Worm (Caenorhabditis elegans) whole organism, young adult: ENCODE measurements around the gene T13F2.2.

Experiments
- F22D6.2 ChIP-seq: sonication (generic microtip); optimal IDR thresholded peaks from 2 replicates; lab custom pipeline; 2016; ENCODE audit warnings: mild to moderate bottlenecking, missing genetic modification characterization, missing compliant biosample characterization
- F23B12.7 ChIP-seq: sonication (generic microtip); optimal IDR thresholded peaks from 2 replicates; lab custom pipeline; 2017; ENCODE audit warnings: missing genetic modification characterization, mild to moderate bottlenecking, missing compliant biosample characterization, antibody characterized with exemption, moderate library complexity; ENCODE audit not compliant: insufficient read depth
- F37B4.10 ChIP-seq: fragments of 200-800 bp; sonication (Bioruptor generic); IDR thresholded peaks from 2 replicates; pipeline ENCODE4 v1.3.6; 2022; ENCODE audit warnings: missing genetic modification characterization, missing compliant biosample characterization
- F55B11.4 ChIP-seq: sonication (generic microtip); optimal IDR thresholded peaks from 2 replicates; lab custom pipeline; 2016; ENCODE audit warnings: missing compliant biosample characterization, missing genetic modification characterization, borderline replicate concordance; ENCODE audit not compliant: insufficient read depth
- K11D2.4 ChIP-seq: fragments of 200-800 bp; sonication (Bioruptor generic); IDR thresholded peaks from 2 replicates; pipeline ENCODE4 v1.3.6; 2022; ENCODE audit warnings: missing genetic modification reagents, missing genetic modification characterization, missing compliant biosample characterization
- K12H6.12 ChIP-seq: fragments of 200-800 bp; sonication (Bioruptor generic); optimal IDR thresholded peaks from 2 replicates; lab custom pipeline; 2018; ENCODE audit warnings: mild to moderate bottlenecking, missing genetic modification characterization, missing compliant biosample characterization
- Y53G8AR.9 ChIP-seq: fragments of 200-800 bp; sonication (Bioruptor generic); conservative IDR thresholded peaks from 2 replicates; pipeline ENCODE4 v1.3.6; 2022; ENCODE audit warnings: missing genetic modification reagents, missing genetic modification characterization, missing compliant biosample characterization
- Y79H2A.3 ChIP-seq: fragments of 200-800 bp; sonication (Bioruptor generic); conservative IDR thresholded peaks from 2 replicates; pipeline ENCODE4 v1.3.6; 2022; ENCODE audit warnings: missing genetic modification reagents, missing genetic modification characterization, missing compliant biosample characterization
- aptf-3 ChIP-seq: fragments of 200-800 bp; sonication (Bioruptor generic); IDR thresholded peaks from 2 replicates; pipeline ENCODE4 v1.3.6; 2022; ENCODE audit warnings: missing genetic modification characterization, missing compliant biosample characterization
- attf-5 ChIP-seq: fragments of 200-800 bp; sonication (Bioruptor generic); optimal IDR thresholded peaks from 2 replicates; lab custom pipeline; 2018; ENCODE audit warnings: mild to moderate bottlenecking, missing genetic modification characterization, missing compliant biosample characterization
- cebp-1 ChIP-seq, 2 experiments: fragments of 200-800 bp in 1 of 2; sonication (Bioruptor generic) in 1 of 2; sonication (generic microtip) in 1 of 2; IDR thresholded peaks in 1 of 2; optimal IDR thresholded peaks in 1 of 2; 2 replicates each; pipeline versions ENCODE4 v1.3.6 to Lab custom; 2017 to 2022; ENCODE audit warnings: missing compliant biosample characterization in 2 of 2, missing genetic modification characterization in 2 of 2, mild to moderate bottlenecking in 1 of 2, missing genetic modification reagents in 1 of 2, moderate library complexity in 1 of 2
- ceh-79 ChIP-seq: sonication (generic microtip); optimal IDR thresholded peaks from 2 replicates; lab custom pipeline; 2017; ENCODE audit warnings: mild to moderate bottlenecking, missing genetic modification characterization, missing compliant biosample characterization
- die-1 ChIP-seq: sonication (generic microtip); optimal IDR thresholded peaks from 2 replicates; lab custom pipeline; 2016; ENCODE audit warnings: missing genotype, mild to moderate bottlenecking, missing genetic modification characterization, missing compliant biosample characterization
- egl-18 ChIP-seq: fragments of 200-800 bp; sonication (Bioruptor generic); IDR thresholded peaks from 2 replicates; pipeline ENCODE4 v1.3.6; 2022; ENCODE audit warnings: missing genetic modification reagents, missing genetic modification characterization, missing compliant biosample characterization
- ekl-4 ChIP-seq: fragments of 200-800 bp; sonication (Bioruptor generic); IDR thresholded peaks from 2 replicates; pipeline ENCODE4 v1.3.6; 2022; ENCODE audit warnings: missing genetic modification reagents, missing genetic modification characterization, missing compliant biosample characterization
- fkh-3 ChIP-seq: sonication (generic microtip); optimal IDR thresholded peaks from 2 replicates; lab custom pipeline; 2016; ENCODE audit warnings: mild to moderate bottlenecking, missing genetic modification characterization, missing compliant biosample characterization
- hlh-12 ChIP-seq: sonication (generic microtip); optimal IDR thresholded peaks from 2 replicates; lab custom pipeline; 2016; ENCODE audit warnings: missing genetic modification characterization, missing compliant biosample characterization
- hmg-1.2 ChIP-seq: fragments of 200-800 bp; sonication (Bioruptor generic); IDR thresholded peaks from 2 replicates; pipeline ENCODE4 v1.3.6; 2022; ENCODE audit warnings: missing genetic modification reagents, missing genetic modification characterization, missing compliant biosample characterization
- let-607 ChIP-seq, 2 experiments: fragments of 200-800 bp in 1 of 2; sonication (Bioruptor generic) in 1 of 2; sonication (generic microtip) in 1 of 2; optimal IDR thresholded peaks; 2 replicates each; lab custom pipeline; 2016 to 2018; ENCODE audit warnings: mild to moderate bottlenecking in 2 of 2, missing compliant biosample characterization in 2 of 2, missing genetic modification characterization in 2 of 2, moderate library complexity in 2 of 2, missing genotype in 1 of 2
- lin-35 ChIP-seq, 3 experiments: fragments of 150-350 bp in 2 of 3; sonication (generic microtip) in 1 of 3; optimal IDR thresholded peaks; 2 replicates each; lab custom pipeline; 2014 to 2018; ENCODE audit warnings: missing biosample characterization in 3 of 3, missing genetic modification characterization in 3 of 3, missing genetic modification reagents in 3 of 3
- mel-28 ChIP-seq: sonication (generic microtip); optimal IDR thresholded peaks from 2 replicates; lab custom pipeline; 2016; ENCODE audit warnings: borderline replicate concordance, mild to moderate bottlenecking, missing genetic modification characterization, missing compliant biosample characterization
- mes-4 ChIP-seq: sonication (generic microtip); optimal IDR thresholded peaks from 2 replicates; lab custom pipeline; 2016; ENCODE audit warnings: missing genotype, missing genetic modification characterization, missing compliant biosample characterization
- nhr-80 ChIP-seq: sonication (generic microtip); optimal IDR thresholded peaks from 2 replicates; lab custom pipeline; 2016; ENCODE audit warnings: missing genetic modification characterization, missing compliant biosample characterization
- nhr-90 ChIP-seq: sonication (generic microtip); optimal IDR thresholded peaks from 2 replicates; lab custom pipeline; 2016; ENCODE audit warnings: missing genotype, mild to moderate bottlenecking, missing genetic modification characterization, missing compliant biosample characterization
- pha-4 ChIP-seq: fragments of 150-350 bp; sonication (generic microtip); optimal IDR thresholded peaks from 2 replicates; lab custom pipeline; 2014; ENCODE audit warnings: missing biosample characterization, missing genetic modification reagents, missing genetic modification characterization
- rpc-1 ChIP-seq, 2 experiments: fragments of 150-350 bp in 1 of 2; sonication (generic microtip) in 1 of 2; optimal IDR thresholded peaks; 2 replicates each; lab custom pipeline; 2014 to 2018; ENCODE audit warnings: missing biosample characterization in 1 of 2, missing genetic modification characterization in 1 of 2, missing genetic modification reagents in 1 of 2, missing genotype in 1 of 2
- sdz-38 ChIP-seq: sonication (generic microtip); optimal IDR thresholded peaks from 2 replicates; lab custom pipeline; 2016; ENCODE audit warnings: missing genotype, missing genetic modification characterization, missing compliant biosample characterization
- sea-2 ChIP-seq: fragments of 200-800 bp; sonication (Bioruptor generic); IDR thresholded peaks from 2 replicates; pipeline ENCODE4 v1.3.6; 2022; ENCODE audit warnings: missing genetic modification characterization, missing compliant biosample characterization
- snpc-3.4 ChIP-seq: sonication (generic microtip); optimal IDR thresholded peaks from 2 replicates; lab custom pipeline; 2017; ENCODE audit warnings: missing genetic modification characterization, mild to moderate bottlenecking, missing compliant biosample characterization, antibody characterized with exemption, moderate library complexity, missing genotype, missing genetic modification reagents
- tbx-9 ChIP-seq: sonication (generic microtip); optimal IDR thresholded peaks from 2 replicates; lab custom pipeline; 2016; ENCODE audit warnings: borderline replicate concordance, missing genetic modification characterization, inconsistent platforms, missing compliant biosample characterization
- zfh-2 ChIP-seq: fragments of 200-800 bp; sonication (Bioruptor generic); conservative IDR thresholded peaks from 2 replicates; pipeline ENCODE4 v1.3.6; 2022; ENCODE audit warnings: missing genetic modification reagents, missing genetic modification characterization, missing compliant biosample characterization
- ztf-22 ChIP-seq: fragments of 200-800 bp; sonication (Bioruptor generic); optimal IDR thresholded peaks from 2 replicates; lab custom pipeline; 2018; ENCODE audit warnings: mild to moderate bottlenecking, missing genetic modification characterization, moderate library complexity, missing compliant biosample characterization
- ztf-26 ChIP-seq: sonication (generic microtip); optimal IDR thresholded peaks from 2 replicates; lab custom pipeline; 2017; ENCODE audit warnings: missing genetic modification characterization, missing compliant biosample characterization

Gene T13F2.2

DNA sequence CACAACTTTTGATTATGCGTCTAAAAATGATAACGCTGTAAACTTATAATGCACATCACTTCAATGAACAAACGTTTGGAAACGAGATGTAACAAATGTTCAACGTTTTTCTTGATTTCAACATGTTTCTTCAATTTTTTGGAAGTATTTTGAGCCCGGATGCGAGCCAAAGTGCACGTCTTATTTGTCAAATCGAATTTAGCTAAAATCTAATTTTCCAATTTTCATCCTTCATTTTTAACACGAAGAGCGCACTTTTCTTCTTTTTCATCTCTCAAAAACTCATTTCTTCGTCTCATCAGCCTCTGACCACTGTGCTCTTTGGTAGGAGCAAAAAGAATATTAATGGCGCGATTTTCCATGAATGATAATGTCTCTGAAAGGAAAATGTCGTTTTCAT, 1.2 kb upstream of the T13F2.2 start:
- no peak for TF ChIP-seq K11D2.4 (GFP tag; lab: Robert Waterston, UW)
- TF ChIP-seq nhr-80 (tag; lab: Kevin White, UChicago), result peak; percentile 50
- no peak for TF ChIP-seq sea-2 (GFP tag; lab: Robert Waterston, UW)
- no peak for TF ChIP-seq hlh-12 (tag; lab: Kevin White, UChicago)
- TF ChIP-seq Y53G8AR.9 (GFP tag; lab: Robert Waterston, UW), result 0 out of 2 replicates have a peak, but pooled peaks have one; percentile 8

- peak; percentile 8; the same call in 1 of the 2 replicates for TF ChIP-seq hmg-1.2
- no peak for TF ChIP-seq snpc-3.4 (tag; lab: Kevin White, UChicago)
- no peak for TF ChIP-seq Y79H2A.3 (GFP tag; lab: Robert Waterston, UW)
These were observed 660 bp downstream of the T13F2.2 start, which contains the start of gene pis-1 for ce11 chrIV:9796494-9796893. Gene pis-1 (minus strand): TSS chrIV:9796594.

- TF ChIP-seq ztf-22 (GFP tag; lab: Kevin White, UChicago), result no peak
- TF ChIP-seq mes-4, result no peak
- TF ChIP-seq nhr-90, result no peak
- no peak for TF ChIP-seq ekl-4
- TF ChIP-seq lin-35 (GFP tag; optimal IDR thresholded peaks at IDR 0.05; lab: Kevin White, UChicago), result no peak
- no peak for TF ChIP-seq F55B11.4 (tag; lab: Kevin White, UChicago)
- no peak for TF ChIP-seq ztf-26 (tag; lab: Kevin White, UChicago)
- no peak for TF ChIP-seq pha-4 (tag; lab: Kevin White, UChicago)
- no peak for TF ChIP-seq mel-28 (tag; lab: Kevin White, UChicago)
- no peak for TF ChIP-seq F23B12.7
- TF ChIP-seq cebp-1 (GFP tag; IDR thresholded peaks at IDR 0.05; lab: Robert Waterston, UW), result no peak
- TF ChIP-seq cebp-1 (tag; optimal IDR thresholded peaks at IDR 0.05; lab: Kevin White, UChicago), result no peak
- no peak for TF ChIP-seq aptf-3 (GFP tag; lab: Robert Waterston, UW)
- no peak for TF ChIP-seq attf-5 (GFP tag; lab: Kevin White, UChicago)
- TF ChIP-seq tbx-9, result no peak
- TF ChIP-seq zfh-2 (GFP tag; lab: Robert Waterston, UW), result no peak
- TF ChIP-seq fkh-3 (tag; lab: Kevin White, UChicago), result no peak
- TF ChIP-seq Y53G8AR.9 (GFP tag; lab: Robert Waterston, UW), result no peak
- TF ChIP-seq die-1 (tag; lab: Kevin White, UChicago), result no peak
These were observed 1.9 kb downstream of the T13F2.2 start for ce11 chrIV:9795250-9795649.

- TF ChIP-seq rpc-1 (optimal IDR thresholded peaks at IDR 0.05; lab: Kevin White, UChicago), result no peak
- TF ChIP-seq rpc-1 (tag; optimal IDR thresholded peaks at IDR 0.05; lab: Kevin White, UChicago), result no peak
- no peak for TF ChIP-seq F37B4.10 (GFP tag; lab: Robert Waterston, UW)
- no peak for TF ChIP-seq egl-18 (GFP tag; lab: Robert Waterston, UW)
- no peak for TF ChIP-seq sdz-38 (tag; lab: Kevin White, UChicago)
- TF ChIP-seq let-607 (tag; optimal IDR thresholded peaks at IDR 0.05; lab: Kevin White, UChicago), result no peak
- no peak for TF ChIP-seq ekl-4
- TF ChIP-seq ceh-79 (tag; lab: Kevin White, UChicago), result no peak
- no peak for TF ChIP-seq F22D6.2 (tag; lab: Kevin White, UChicago)
- no peak for TF ChIP-seq K12H6.12 (tag; lab: Kevin White, UChicago)
These were observed 6.4 kb downstream of the T13F2.2 start for ce11 chrIV:9790708-9791107.
